Worm (Caenorhabditis elegans): Measurements from ENCODE around the gene acs-20.

acs-20 gene

DNA sequence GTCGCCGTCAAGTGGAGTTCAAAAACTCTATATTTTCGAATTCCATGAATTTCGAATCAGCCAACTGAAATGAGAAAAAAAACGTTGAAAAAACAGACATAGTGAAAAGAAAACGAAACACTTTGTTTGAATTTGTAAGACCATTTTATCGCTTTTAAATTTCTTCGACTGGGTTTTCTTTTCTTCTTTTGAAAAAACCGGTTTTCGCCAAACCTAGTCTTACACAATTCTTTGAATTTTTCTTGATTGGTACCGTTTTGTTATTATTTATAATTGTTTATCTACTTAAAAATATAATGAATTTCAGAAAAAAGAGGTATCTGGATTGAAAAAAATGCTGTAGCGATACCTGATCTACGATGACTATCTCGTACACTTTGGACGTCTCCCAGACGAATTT is 48.9 kb downstream of the acs-20 start, which contains the start of gene best-22:
Gene best-22, plus strand, starts transcription at position 301 of the 400 bp plus-strand sequence.
- no peak for TF ChIP-seq ztf-29 (GFP tag; IDR thresholded peaks at IDR 0.05)
- TF ChIP-seq ref-1 (GFP tag; conservative IDR thresholded peaks at IDR 0.05), result no peak
- no peak for TF ChIP-seq med-1 (GFP tag; optimal IDR thresholded peaks at IDR 0.05; ENCODE audit: insufficient read depth)

All from whole organism, midembryonic.